Worm (Caenorhabditis elegans) whole organism, late embryonic: ENCODE data around the gene cogc-8.

Experiments used
- ama-1 ChIP-seq: fragments of 150-350 bp; optimal IDR thresholded peaks from 2 replicates; lab custom pipeline; 2014
- lin-11 ChIP-seq: fragments of 200-800 bp; sonication (Bioruptor generic); optimal IDR thresholded peaks from 2 replicates; lab custom pipeline; 2018; ENCODE audit warnings: mild to moderate bottlenecking, missing genetic modification characterization, missing compliant biosample characterization
- nhr-11 ChIP-seq: fragments of 150-350 bp; optimal IDR thresholded peaks from 2 replicates; lab custom pipeline; 2014; ENCODE audit warnings: missing biosample characterization, missing genetic modification characterization
- odd-2 ChIP-seq: sonication (generic microtip); optimal IDR thresholded peaks from 2 replicates; lab custom pipeline; 2017; ENCODE audit warnings: antibody characterized with exemption, mild to moderate bottlenecking, missing genetic modification characterization, missing compliant biosample characterization
- pha-4 ChIP-seq: fragments of 150-350 bp; optimal IDR thresholded peaks from 2 replicates; lab custom pipeline; 2018; ENCODE audit warnings: missing biosample characterization, missing genetic modification reagents, missing genetic modification characterization
- tbx-2 ChIP-seq: sonication (generic microtip); optimal IDR thresholded peaks from 2 replicates; lab custom pipeline; 2016; ENCODE audit warnings: missing genetic modification characterization, missing compliant biosample characterization
- unc-55 ChIP-seq: sonication (generic microtip); optimal IDR thresholded peaks from 2 replicates; lab custom pipeline; 2017; ENCODE audit warnings: missing biosample characterization, missing genetic modification reagents, missing genetic modification characterization

ce11 chrIV:283347-283746 is 43.1 kb downstream of the cogc-8 start, which contains the start of gene best-19:
- TF ChIP-seq nhr-11 (tag; lab: Kevin White, UChicago): no peak
- no peak for TF ChIP-seq unc-55 (GFP tag; lab: Kevin White, UChicago)
- TF ChIP-seq ama-1 (lab: Kevin White, UChicago): no peak
- TF ChIP-seq odd-2 (tag; lab: Kevin White, UChicago): no peak
- no peak for TF ChIP-seq tbx-2 (tag; lab: Kevin White, UChicago)
- no peak for TF ChIP-seq pha-4 (tag; lab: Kevin White, UChicago)
- TF ChIP-seq lin-11 (tag; lab: Kevin White, UChicago): no peak
